Worm (Caenorhabditis elegans) whole organism, L3 larva: Measurements from ENCODE around the gene atln-2.
"Not testable (repeated sequence)": the region's sequence is repeated elsewhere in the genome, so short reads cannot be mapped to it uniquely, and the experiment has no call there.

ENCODE experiments used
- R02D3.7 ChIP-seq: fragments of 150-350 bp; optimal IDR thresholded peaks from 2 replicates; lab custom pipeline; 2014; ENCODE audit warnings: missing biosample characterization, missing genetic modification characterization
- ZK546.5 ChIP-seq: sonication (generic microtip); optimal IDR thresholded peaks from 2 replicates; lab custom pipeline; 2017; ENCODE audit warnings: missing biosample characterization, missing genetic modification characterization
- aly-2 ChIP-seq: fragments of 150-350 bp; optimal IDR thresholded peaks from 2 replicates; lab custom pipeline; 2014; ENCODE audit warnings: missing biosample characterization, missing genetic modification characterization
- ceh-16 ChIP-seq: sonication (generic microtip); optimal IDR thresholded peaks from 2 replicates; lab custom pipeline; 2017; ENCODE audit warnings: missing biosample characterization, missing genetic modification characterization
- ceh-28 ChIP-seq: fragments of 150-350 bp; optimal IDR thresholded peaks from 2 replicates; lab custom pipeline; 2014; ENCODE audit warnings: missing biosample characterization, missing genetic modification reagents, missing genetic modification characterization
- ceh-9 ChIP-seq: sonication (generic microtip); optimal IDR thresholded peaks from 2 replicates; lab custom pipeline; 2018; ENCODE audit warnings: missing biosample characterization, missing genetic modification characterization
- egl-27 ChIP-seq: sonication (generic microtip); optimal IDR thresholded peaks from 4 replicates; lab custom pipeline; 2017; ENCODE audit warnings: missing biosample characterization, missing genetic modification reagents, missing genetic modification characterization
- egl-5 ChIP-seq: fragments of 150-350 bp; optimal IDR thresholded peaks from 2 replicates; lab custom pipeline; 2017; ENCODE audit warnings: missing biosample characterization, missing genetic modification reagents, missing genetic modification characterization, inconsistent platforms
- elt-2 ChIP-seq: sonication (generic microtip); optimal IDR thresholded peaks from 2 replicates; lab custom pipeline; 2016; ENCODE audit warnings: missing genetic modification reagents, mild to moderate bottlenecking, missing genetic modification characterization, missing compliant biosample characterization
- elt-3 ChIP-seq, 3 experiments: fragments of 150-350 bp in 1 of 3; sonication (generic microtip) in 2 of 3; optimal IDR thresholded peaks; 2 replicates in 2 of 3; 4 replicates in 1 of 3; lab custom pipeline; 2014 to 2017; ENCODE audit warnings: missing biosample characterization in 3 of 3, missing genetic modification characterization in 3 of 3
- eor-1 ChIP-seq, 2 experiments: fragments of 150-350 bp; optimal IDR thresholded peaks; 2 replicates each; lab custom pipeline; 2014 to 2018; ENCODE audit warnings: missing biosample characterization in 2 of 2, missing genetic modification characterization in 2 of 2
- fkh-10 ChIP-seq: sonication (generic microtip); optimal IDR thresholded peaks from 2 replicates; lab custom pipeline; 2017; ENCODE audit warnings: missing biosample characterization, missing genetic modification reagents, missing genetic modification characterization
- fkh-2 ChIP-seq: fragments of 150-350 bp; optimal IDR thresholded peaks from 2 replicates; lab custom pipeline; 2014; ENCODE audit warnings: missing biosample characterization, missing genetic modification reagents, missing genetic modification characterization
- fos-1 ChIP-seq: fragments of 150-350 bp; optimal IDR thresholded peaks from 2 replicates; lab custom pipeline; 2014; ENCODE audit warnings: missing biosample characterization, missing genetic modification characterization
- hmg-11 ChIP-seq: sonication (generic microtip); optimal IDR thresholded peaks from 2 replicates; lab custom pipeline; 2016; ENCODE audit warnings: missing genetic modification characterization, missing compliant biosample characterization
- lin-15B ChIP-seq: fragments of 150-350 bp; optimal IDR thresholded peaks from 2 replicates; lab custom pipeline; 2014; ENCODE audit warnings: missing biosample characterization, missing genetic modification characterization
- lin-39 ChIP-seq: fragments of 150-350 bp; optimal IDR thresholded peaks from 2 replicates; lab custom pipeline; 2018; ENCODE audit warnings: missing biosample characterization, missing genetic modification reagents, missing genetic modification characterization
- lsy-12 ChIP-seq: sonication (generic microtip); optimal IDR thresholded peaks from 2 replicates; lab custom pipeline; 2016; ENCODE audit warnings: mild to moderate bottlenecking, missing genetic modification characterization, missing compliant biosample characterization
- mdl-1 ChIP-seq: fragments of 150-350 bp; optimal IDR thresholded peaks from 2 replicates; lab custom pipeline; 2014; ENCODE audit warnings: missing biosample characterization, missing genetic modification characterization
- mml-1 ChIP-seq: fragments of 150-350 bp; sonication (generic microtip); optimal IDR thresholded peaks from 3 replicates; lab custom pipeline; 2014; ENCODE audit warnings: missing biosample characterization, missing genetic modification characterization
- nhr-11 ChIP-seq: fragments of 150-350 bp; optimal IDR thresholded peaks from 2 replicates; lab custom pipeline; 2014; ENCODE audit warnings: missing biosample characterization, missing genetic modification characterization
- nhr-12 ChIP-seq: fragments of 150-350 bp; optimal IDR thresholded peaks from 2 replicates; lab custom pipeline; 2014; ENCODE audit warnings: missing biosample characterization, missing genetic modification characterization
- nhr-237 ChIP-seq: fragments of 150-350 bp; optimal IDR thresholded peaks from 2 replicates; lab custom pipeline; 2014; ENCODE audit warnings: missing biosample characterization, missing genetic modification characterization
- nhr-43 ChIP-seq: sonication (generic microtip); optimal IDR thresholded peaks from 2 replicates; lab custom pipeline; 2016; ENCODE audit warnings: mild to moderate bottlenecking, missing genetic modification characterization, missing compliant biosample characterization; ENCODE audit not compliant: poor library complexity, severe bottlenecking
- nhr-67 ChIP-seq: fragments of 150-350 bp; optimal IDR thresholded peaks from 2 replicates; lab custom pipeline; 2014; ENCODE audit warnings: missing biosample characterization, missing genetic modification characterization
- nhr-77 ChIP-seq: fragments of 150-350 bp; optimal IDR thresholded peaks from 2 replicates; lab custom pipeline; 2014; ENCODE audit warnings: missing biosample characterization, missing genetic modification characterization
- sea-2 ChIP-seq: fragments of 150-350 bp; sonication (generic microtip); optimal IDR thresholded peaks from 4 replicates; lab custom pipeline; 2014; ENCODE audit warnings: missing biosample characterization, missing genetic modification reagents, missing genetic modification characterization
- snpc-4 ChIP-seq: fragments of 150-350 bp; optimal IDR thresholded peaks from 2 replicates; lab custom pipeline; 2014; ENCODE audit warnings: missing biosample characterization, missing genetic modification characterization
- tbx-2 ChIP-seq: sonication (generic microtip); optimal IDR thresholded peaks from 2 replicates; lab custom pipeline; 2016; ENCODE audit warnings: mild to moderate bottlenecking, missing genetic modification characterization, missing compliant biosample characterization
- unc-62 ChIP-seq: fragments of 150-350 bp; sonication (generic microtip); optimal IDR thresholded peaks from 4 replicates; lab custom pipeline; 2014; ENCODE audit warnings: missing biosample characterization, missing genetic modification reagents, missing genetic modification characterization
- zag-1 ChIP-seq: fragments of 150-350 bp; optimal IDR thresholded peaks from 2 replicates; lab custom pipeline; 2014; ENCODE audit warnings: missing biosample characterization, missing genetic modification characterization
- ztf-11 ChIP-seq: fragments of 150-350 bp; optimal IDR thresholded peaks from 2 replicates; lab custom pipeline; 2014; ENCODE audit warnings: missing biosample characterization, missing genetic modification characterization
- ztf-4 ChIP-seq: fragments of 150-350 bp; optimal IDR thresholded peaks from 2 replicates; lab custom pipeline; 2014; ENCODE audit warnings: missing biosample characterization, missing genetic modification characterization

Gene atln-2

ce11 chrIV:14981311-14981710, at the start of gene atln-2:
Gene atln-2, plus strand, starts transcription at chrIV:14981611.
- TF ChIP-seq ztf-11 (tag; lab: Kevin White, UChicago), result no peak
- TF ChIP-seq fkh-10 (GFP tag; lab: Kevin White, UChicago), result no peak
- TF ChIP-seq ceh-28 (tag; lab: Kevin White, UChicago), result no peak
- TF ChIP-seq sea-2 (GFP tag; lab: Kevin White, UChicago), result no peak
- TF ChIP-seq lin-39, result no peak
- TF ChIP-seq ceh-9 (tag; lab: Kevin White, UChicago), result no peak

ce11 chrIV:14932640-14933039, 48.8 kb upstream of the atln-2 start, which contains the start of gene Y57G11C.1131:
Gene Y57G11C.1131, plus strand, starts transcription at chrIV:14932972.
- TF ChIP-seq tbx-2 (tag; lab: Kevin White, UChicago) (no peak), ceh-28 (tag; lab: Kevin White, UChicago) (no peak), elt-2 (tag; lab: Kevin White, UChicago) (no peak), nhr-12 (no peak), fkh-2 (no peak), egl-5 (tag; lab: Kevin White, UChicago) (no peak), nhr-67 (tag; lab: Kevin White, UChicago) (no peak), nhr-11 (tag; lab: Kevin White, UChicago) (no peak), ceh-16 (tag; lab: Kevin White, UChicago) (no peak), mdl-1 (no peak), lin-15B (tag; lab: Kevin White, UChicago) (no peak)

- TF ChIP-seq zag-1 (tag; lab: Kevin White, UChicago) (no peak), lsy-12 (no peak), egl-5 (tag; lab: Kevin White, UChicago) (no peak), nhr-67 (tag; lab: Kevin White, UChicago) (no peak), lin-39 (no peak), ZK546.5 (tag; lab: Kevin White, UChicago) (no peak), eor-1 (tag; optimal IDR thresholded peaks at IDR 0.05; lab: Kevin White, UChicago) (no peak), ceh-16 (tag; lab: Kevin White, UChicago) (no peak)
Measured at ce11 chrIV:14937017-14937416, 44.4 kb upstream of the atln-2 start, which contains the start of gene Y57G11C.1144. Gene Y57G11C.1144, plus strand, starts transcription at chrIV:14937317.

ce11 chrIV:14938596-14938995, 42.8 kb upstream of the atln-2 start, which contains the start of gene Y57G11C.30:
Gene Y57G11C.30, plus strand, starts transcription at chrIV:14938896.
- not testable (repeated sequence) for TF ChIP-seq ceh-28, nhr-43, snpc-4 (tag; lab: Kevin White, UChicago)

ce11 chrIV:14944234-14944633, 37.2 kb upstream of the atln-2 start, which contains the start of gene Y57G11C.48:
Gene Y57G11C.48, minus strand, starts transcription at chrIV:14944334.
- no peak for TF ChIP-seq elt-3 (tag; optimal IDR thresholded peaks at IDR 0.05; lab: Kevin White, UChicago)
- no peak for TF ChIP-seq sea-2 (GFP tag; lab: Kevin White, UChicago)
- TF ChIP-seq mml-1 (tag; lab: Kevin White, UChicago), result no peak
- no peak for TF ChIP-seq nhr-43 (tag; lab: Kevin White, UChicago)
- TF ChIP-seq nhr-77 (tag; lab: Kevin White, UChicago), result no peak
- TF ChIP-seq nhr-11 (tag; lab: Kevin White, UChicago), result no peak
- no peak for TF ChIP-seq nhr-237
- no peak for TF ChIP-seq egl-27
- TF ChIP-seq nhr-67 (tag; lab: Kevin White, UChicago), result no peak
- TF ChIP-seq R02D3.7, result no peak
- TF ChIP-seq ztf-4 (tag; lab: Kevin White, UChicago), result no peak
- TF ChIP-seq elt-2 (tag; lab: Kevin White, UChicago), result no peak
- no peak for TF ChIP-seq nhr-12
- TF ChIP-seq fos-1 (tag; lab: Kevin White, UChicago), result no peak
- no peak for TF ChIP-seq aly-2 (tag; lab: Kevin White, UChicago)
- no peak for TF ChIP-seq hmg-11 (tag; lab: Kevin White, UChicago)
- TF ChIP-seq fkh-2, result no peak
- no peak for TF ChIP-seq unc-62 (GFP tag; lab: Kevin White, UChicago)
- TF ChIP-seq ceh-16 (tag; lab: Kevin White, UChicago), result no peak
